Worm (Caenorhabditis elegans) whole organism, L1 larva: Measurements from ENCODE around the gene ZK354.6.
"Not testable (repeated sequence)": the region's sequence is repeated elsewhere in the genome, so short reads cannot be mapped to it uniquely, and the experiment has no call there.

Source experiments
- efl-3 ChIP-seq: fragments of 200-800 bp; sonication (Bioruptor generic); optimal IDR thresholded peaks from 2 replicates; lab custom pipeline; 2018; ENCODE audit warnings: mild to moderate bottlenecking, missing genetic modification characterization, missing compliant biosample characterization
- egl-27 ChIP-seq, 2 experiments: fragments of 150-350 bp in 1 of 2; sonication (generic microtip); optimal IDR thresholded peaks; 3 replicates each; lab custom pipeline; 2017 to 2018; ENCODE audit warnings: missing biosample characterization in 2 of 2, missing genetic modification characterization in 2 of 2, missing genetic modification reagents in 2 of 2
- mep-1 ChIP-seq: fragments of 150-350 bp; optimal IDR thresholded peaks from 2 replicates; lab custom pipeline; 2014; ENCODE audit warnings: missing biosample characterization, missing genetic modification characterization
- nhr-11 ChIP-seq: fragments of 150-350 bp; optimal IDR thresholded peaks from 2 replicates; lab custom pipeline; 2014; ENCODE audit warnings: missing biosample characterization, missing genetic modification characterization

DNA sequence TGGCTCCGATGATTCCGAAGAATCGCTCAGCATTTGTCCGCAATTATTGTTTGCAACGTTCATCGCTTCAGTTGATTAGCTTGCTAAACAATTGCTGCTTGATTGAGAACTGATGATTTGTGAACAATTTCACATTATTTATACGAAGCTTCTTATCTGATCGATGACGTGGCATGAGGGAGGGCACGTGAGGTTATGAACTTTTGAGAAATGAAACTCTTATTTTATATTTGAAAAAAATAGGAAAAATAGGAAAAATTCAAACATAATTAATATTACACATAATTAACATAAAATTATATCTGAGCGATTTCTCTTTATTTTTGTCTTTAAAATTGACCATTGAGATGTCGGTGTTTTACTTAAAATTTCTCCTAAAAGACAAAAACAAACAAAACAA, 42.7 kb downstream of the ZK354.6 start, which contains the start of gene F36H12.10:
- not testable (repeated sequence) for TF ChIP-seq egl-27 (tag; optimal IDR thresholded peaks at IDR 0.05; lab: Kevin White, UChicago); nhr-11; efl-3 (GFP tag; lab: Kevin White, UChicago); mep-1
